Worm (Caenorhabditis elegans): ENCODE data around the gene srd-23.
A peak's percentile ranks its signal among the peaks of the same experiment; 100 is the strongest.
"Not testable (repeated sequence)": the region's sequence is repeated elsewhere in the genome, so short reads cannot be mapped to it uniquely, and the experiment has no call there.

The srd-23 gene

ce11 chrIV:15218107-15218657 is 38.5 kb downstream of the srd-23 start:
- TF ChIP-seq cebp-2 (GFP tag; IDR thresholded peaks at IDR 0.05) (peak; percentile 80; the same call in 1 of the 2 replicates), hmg-1.2 (GFP tag; IDR thresholded peaks at IDR 0.05) (peak; percentile 5; the same call in 1 of the 2 replicates), attf-6 (GFP tag; IDR thresholded peaks at IDR 0.05) (peak; percentile 83; the same call in 1 of the 2 replicates), pbrm-1 (GFP tag; IDR thresholded peaks at IDR 0.05) (0 out of 2 replicates have a peak, but pooled peaks have one; percentile 31), snpc-4 (tag; optimal IDR thresholded peaks at IDR 0.05) (peak in 2 of 4 experiments; percentile 6 to 91)
- not testable (repeated sequence) for TF ChIP-seq snpc-4 (GFP tag; optimal IDR thresholded peaks at IDR 0.05)

- no peak for TF ChIP-seq aptf-2 (GFP tag; conservative IDR thresholded peaks at IDR 0.05)
- no peak for TF ChIP-seq ceh-27 (GFP tag; optimal IDR thresholded peaks at IDR 0.05)
- TF ChIP-seq B0336.3 (GFP tag; IDR thresholded peaks at IDR 0.05), result no peak
- TF ChIP-seq lag-1 (GFP tag; IDR thresholded peaks at IDR 0.05), result no peak
- no peak for TF ChIP-seq attf-3 (GFP tag; conservative IDR thresholded peaks at IDR 0.05)
- TF ChIP-seq madf-3 (GFP tag; IDR thresholded peaks at IDR 0.05), result no peak
- TF ChIP-seq akir-1 (GFP tag; optimal IDR thresholded peaks at IDR 0.05), result no peak
- TF ChIP-seq ztf-18 (tag; optimal IDR thresholded peaks at IDR 0.05), result no peak
Observed at ce11 chrIV:15220253-15220652, 40.5 kb downstream of the srd-23 start, which contains the start of gene Y40H7A.11. Gene Y40H7A.11 (minus strand): TSS chrIV:15220353.

Measured in whole organism, young adult.